Worm (Caenorhabditis elegans) whole organism, young adult: ENCODE measurements around the gene laat-1.

Experiments
- B0336.3 ChIP-seq: fragments of 200-800 bp; sonication (Bioruptor generic); IDR thresholded peaks from 2 replicates; pipeline ENCODE4 v1.3.6; 2022; ENCODE audit warnings: missing genetic modification characterization, missing compliant biosample characterization
- C17E4.6 ChIP-seq: fragments of 200-800 bp; sonication (Bioruptor generic); IDR thresholded peaks from 2 replicates; pipeline ENCODE4 v1.3.6; 2022; ENCODE audit warnings: missing genetic modification reagents, missing genetic modification characterization, missing compliant biosample characterization
- F37B4.10 ChIP-seq: fragments of 200-800 bp; sonication (Bioruptor generic); IDR thresholded peaks from 2 replicates; pipeline ENCODE4 v1.3.6; 2022; ENCODE audit warnings: missing genetic modification characterization, missing compliant biosample characterization
- F57C9.4 ChIP-seq: sonication (generic microtip); optimal IDR thresholded peaks from 2 replicates; lab custom pipeline; 2017; ENCODE audit warnings: mild to moderate bottlenecking, missing genetic modification characterization, missing compliant biosample characterization
- Y56A3A.18 ChIP-seq: fragments of 200-800 bp; sonication (Bioruptor generic); IDR thresholded peaks from 2 replicates; pipeline ENCODE4 v1.3.6; 2022; ENCODE audit warnings: missing genetic modification reagents, missing genetic modification characterization, missing compliant biosample characterization
- Y95B8A.8 ChIP-seq: fragments of 200-800 bp; sonication (Bioruptor generic); IDR thresholded peaks from 2 replicates; pipeline ENCODE4 v1.3.6; 2022; ENCODE audit warnings: missing genetic modification reagents, missing genetic modification characterization, missing compliant biosample characterization
- ZK185.1 ChIP-seq: sonication (generic microtip); optimal IDR thresholded peaks from 2 replicates; lab custom pipeline; 2016; ENCODE audit warnings: mild to moderate bottlenecking, missing genetic modification characterization, missing compliant biosample characterization; ENCODE audit not compliant: poor library complexity, severe bottlenecking
- akir-1 ChIP-seq: fragments of 200-800 bp; sonication (Bioruptor generic); optimal IDR thresholded peaks from 2 replicates; lab custom pipeline; 2018; ENCODE audit warnings: mild to moderate bottlenecking, missing genetic modification characterization, moderate library complexity, missing compliant biosample characterization
- aptf-3 ChIP-seq: fragments of 200-800 bp; sonication (Bioruptor generic); IDR thresholded peaks from 2 replicates; pipeline ENCODE4 v1.3.6; 2022; ENCODE audit warnings: missing genetic modification characterization, missing compliant biosample characterization
- athp-1 ChIP-seq: sonication (generic microtip); optimal IDR thresholded peaks from 2 replicates; lab custom pipeline; 2017; ENCODE audit warnings: mild to moderate bottlenecking, missing genetic modification characterization, missing compliant biosample characterization
- attf-5 ChIP-seq: fragments of 200-800 bp; sonication (Bioruptor generic); optimal IDR thresholded peaks from 2 replicates; lab custom pipeline; 2018; ENCODE audit warnings: mild to moderate bottlenecking, missing genetic modification characterization, missing compliant biosample characterization
- bed-1 ChIP-seq: fragments of 200-800 bp; sonication (Bioruptor generic); IDR thresholded peaks from 2 replicates; pipeline ENCODE4 v1.3.6; 2022; ENCODE audit warnings: missing genetic modification reagents, missing genetic modification characterization, missing compliant biosample characterization
- bed-2 ChIP-seq: fragments of 200-800 bp; sonication (Bioruptor generic); IDR thresholded peaks from 2 replicates; pipeline ENCODE4 v1.3.6; 2022; ENCODE audit warnings: missing genetic modification reagents, missing genetic modification characterization, missing compliant biosample characterization
- ccch-3 ChIP-seq: fragments of 200-800 bp; sonication (Bioruptor generic); optimal IDR thresholded peaks from 2 replicates; lab custom pipeline; 2018; ENCODE audit warnings: mild to moderate bottlenecking, missing genetic modification characterization, missing compliant biosample characterization
- ceh-58 ChIP-seq: fragments of 200-800 bp; sonication (Bioruptor generic); IDR thresholded peaks from 2 replicates; pipeline ENCODE4 v1.3.6; 2022; ENCODE audit warnings: missing genetic modification characterization, missing compliant biosample characterization
- dox-1 ChIP-seq: fragments of 200-800 bp; sonication (Bioruptor generic); IDR thresholded peaks from 2 replicates; pipeline ENCODE4 v1.3.6; 2022; ENCODE audit warnings: missing genetic modification reagents, missing genetic modification characterization, missing compliant biosample characterization
- dpff-1 ChIP-seq: sonication (generic microtip); optimal IDR thresholded peaks from 2 replicates; lab custom pipeline; 2017; ENCODE audit warnings: mild to moderate bottlenecking, missing genetic modification characterization, missing compliant biosample characterization
- him-1 ChIP-seq: sonication (generic microtip); optimal IDR thresholded peaks from 2 replicates; lab custom pipeline; 2016; ENCODE audit warnings: missing genotype, missing genetic modification reagents, missing genetic modification characterization, missing compliant biosample characterization
- let-607 ChIP-seq, 2 experiments: fragments of 200-800 bp in 1 of 2; sonication (Bioruptor generic) in 1 of 2; sonication (generic microtip) in 1 of 2; optimal IDR thresholded peaks; 2 replicates each; lab custom pipeline; 2016 to 2018; ENCODE audit warnings: mild to moderate bottlenecking in 2 of 2, missing compliant biosample characterization in 2 of 2, missing genetic modification characterization in 2 of 2, moderate library complexity in 2 of 2, missing genotype in 1 of 2
- lsy-27 ChIP-seq: sonication (generic microtip); optimal IDR thresholded peaks from 2 replicates; lab custom pipeline; 2017; ENCODE audit warnings: missing genetic modification characterization, mild to moderate bottlenecking, missing compliant biosample characterization, antibody characterized with exemption, missing genotype, borderline replicate concordance; ENCODE audit not compliant: insufficient read depth
- mcd-1 ChIP-seq: fragments of 200-800 bp; sonication (Bioruptor generic); IDR thresholded peaks from 2 replicates; pipeline ENCODE4 v1.3.6; 2022; ENCODE audit warnings: missing genetic modification reagents, missing genetic modification characterization, missing compliant biosample characterization
- mel-28 ChIP-seq: sonication (generic microtip); optimal IDR thresholded peaks from 2 replicates; lab custom pipeline; 2016; ENCODE audit warnings: borderline replicate concordance, mild to moderate bottlenecking, missing genetic modification characterization, missing compliant biosample characterization
- mes-4 ChIP-seq: sonication (generic microtip); optimal IDR thresholded peaks from 2 replicates; lab custom pipeline; 2016; ENCODE audit warnings: missing genotype, missing genetic modification characterization, missing compliant biosample characterization
- nhr-27 ChIP-seq: fragments of 200-800 bp; sonication (Bioruptor generic); optimal IDR thresholded peaks from 2 replicates; lab custom pipeline; 2018; ENCODE audit warnings: mild to moderate bottlenecking, missing genetic modification characterization, moderate library complexity, missing compliant biosample characterization
- nhr-90 ChIP-seq: sonication (generic microtip); optimal IDR thresholded peaks from 2 replicates; lab custom pipeline; 2016; ENCODE audit warnings: missing genotype, mild to moderate bottlenecking, missing genetic modification characterization, missing compliant biosample characterization
- sdz-38 ChIP-seq: sonication (generic microtip); optimal IDR thresholded peaks from 2 replicates; lab custom pipeline; 2016; ENCODE audit warnings: missing genotype, missing genetic modification characterization, missing compliant biosample characterization
- sptf-2 ChIP-seq: fragments of 200-800 bp; sonication (Bioruptor generic); optimal IDR thresholded peaks from 2 replicates; lab custom pipeline; 2018; ENCODE audit warnings: mild to moderate bottlenecking, missing genetic modification characterization, missing compliant biosample characterization
- tlf-1 ChIP-seq: fragments of 200-800 bp; sonication (Bioruptor generic); optimal IDR thresholded peaks from 2 replicates; lab custom pipeline; 2018; ENCODE audit warnings: mild to moderate bottlenecking, missing genetic modification characterization, missing compliant biosample characterization
- unc-62 ChIP-seq: fragments of 150-350 bp; optimal IDR thresholded peaks from 2 replicates; lab custom pipeline; 2014; ENCODE audit warnings: missing biosample characterization, missing genetic modification reagents, missing genetic modification characterization
- zfh-2 ChIP-seq: fragments of 200-800 bp; sonication (Bioruptor generic); conservative IDR thresholded peaks from 2 replicates; pipeline ENCODE4 v1.3.6; 2022; ENCODE audit warnings: missing genetic modification reagents, missing genetic modification characterization, missing compliant biosample characterization
- zim-3 ChIP-seq: sonication (generic microtip); optimal IDR thresholded peaks from 2 replicates; lab custom pipeline; 2017; ENCODE audit warnings: mild to moderate bottlenecking, missing genetic modification characterization, moderate library complexity, missing compliant biosample characterization

The laat-1 gene

ce11 chrII:192584-192983 is 45.0 kb downstream of the laat-1 start:
- no peak for TF ChIP-seq F37B4.10 (GFP tag; lab: Robert Waterston, UW)
- peak; percentile 53; the same call in 1 of the 2 replicates for TF ChIP-seq zfh-2 (GFP tag; lab: Robert Waterston, UW)
- no peak for TF ChIP-seq him-1 (tag; lab: Kevin White, UChicago)
- TF ChIP-seq tlf-1 (GFP tag; lab: Kevin White, UChicago) = no peak
- no peak for TF ChIP-seq bed-1 (GFP tag; lab: Robert Waterston, UW)
- no peak for TF ChIP-seq C17E4.6
- no peak for TF ChIP-seq dpff-1 (tag; lab: Kevin White, UChicago)
- TF ChIP-seq, all 124 proteins: peak for 1

DNA sequence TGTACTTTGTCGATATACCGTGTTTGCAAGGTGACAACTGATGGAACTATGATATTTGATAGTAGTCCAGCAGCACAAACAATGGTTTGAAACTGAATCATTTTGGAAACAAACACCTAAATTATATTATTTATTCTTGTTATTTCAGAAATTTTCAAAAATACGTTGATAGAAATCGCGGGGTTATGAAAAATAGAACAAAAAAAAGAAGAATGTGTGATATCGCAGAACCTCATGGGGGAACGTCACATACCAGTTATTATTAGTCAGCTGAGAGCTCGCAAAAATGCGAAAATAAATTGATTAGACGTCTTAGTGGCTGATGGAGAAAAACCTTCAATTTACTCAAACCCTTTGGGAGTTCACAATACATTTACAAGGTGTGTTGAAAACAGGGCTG is 48.7 kb downstream of the laat-1 start, which contains the start of gene T01D1.5:
TSS of gene T01D1.5 (minus strand) at position 101 of the 400 bp plus-strand sequence.
- TF ChIP-seq mes-4 = no peak
- no peak for TF ChIP-seq mcd-1 (GFP tag; lab: Robert Waterston, UW)
- TF ChIP-seq ccch-3 (GFP tag; lab: Kevin White, UChicago) = no peak
- TF ChIP-seq Y56A3A.18 = no peak
- no peak for TF ChIP-seq B0336.3 (GFP tag; lab: Robert Waterston, UW)
- TF ChIP-seq dox-1 = no peak
- TF ChIP-seq bed-2 (GFP tag; lab: Robert Waterston, UW) = no peak
- TF ChIP-seq nhr-27 (tag; lab: Kevin White, UChicago) = no peak

ce11 chrII:186504-186903 is 51.1 kb downstream of the laat-1 start, which contains the start of gene T01D1.8:
TSS of gene T01D1.8 (plus strand) at chrII:186739.
- TF ChIP-seq mel-28 (tag; lab: Kevin White, UChicago) (no peak), akir-1 (GFP tag; lab: Kevin White, UChicago) (no peak), F57C9.4 (tag; lab: Kevin White, UChicago) (no peak), sptf-2 (GFP tag; lab: Kevin White, UChicago) (no peak), sdz-38 (no peak), attf-5 (GFP tag; lab: Kevin White, UChicago) (no peak), ZK185.1 (tag; lab: Kevin White, UChicago) (no peak), nhr-90 (tag; lab: Kevin White, UChicago) (no peak), unc-62 (GFP tag; lab: Kevin White, UChicago) (no peak), aptf-3 (GFP tag; lab: Robert Waterston, UW) (no peak), lsy-27 (no peak), dpff-1 (tag; lab: Kevin White, UChicago) (no peak), ceh-58 (GFP tag; lab: Robert Waterston, UW) (no peak), zim-3 (tag; lab: Kevin White, UChicago) (no peak), him-1 (tag; lab: Kevin White, UChicago) (no peak), Y95B8A.8 (GFP tag; lab: Robert Waterston, UW) (no peak), athp-1 (no peak), let-607 (tag; optimal IDR thresholded peaks at IDR 0.05; lab: Kevin White, UChicago) (no peak), Y56A3A.18 (no peak)
